Fruit fly (Drosophila melanogaster) whole organism, embryonic: ENCODE data around the gene CG6733.
A peak's percentile ranks its signal among the peaks of the same experiment; 100 is the strongest.

Experiments
- Atf3 ChIP-seq: fragments of 200-800 bp; sonication (Bioruptor generic); optimal IDR thresholded peaks from 3 replicates; lab custom pipeline; 2016; ENCODE audit warnings: missing biosample characterization, missing genetic modification characterization
- Awh ChIP-seq: fragments of 200-800 bp; sonication (Bioruptor generic); IDR thresholded peaks from 2 replicates; pipeline ENCODE4, ENCODE4 v1.3.6; 2022; ENCODE audit warnings: missing biosample characterization, missing genetic modification characterization
- CG10147 ChIP-seq: fragments of 200-800 bp; sonication (Bioruptor generic); optimal IDR thresholded peaks from 2 replicates; lab custom pipeline; 2019; ENCODE audit warnings: missing biosample characterization, mild to moderate bottlenecking, missing genetic modification characterization, moderate library complexity
- CG10274 ChIP-seq: fragments of 200-800 bp; sonication (Bioruptor generic); optimal IDR thresholded peaks from 3 replicates; lab custom pipeline; 2017; ENCODE audit warnings: missing biosample characterization, mild to moderate bottlenecking, missing genetic modification characterization
- CG10462 ChIP-seq: fragments of 200-800 bp; sonication (Bioruptor generic); optimal IDR thresholded peaks from 2 replicates; lab custom pipeline; 2016; ENCODE audit warnings: missing biosample characterization, missing genetic modification characterization
- CG12219 ChIP-seq: fragments of 200-800 bp; sonication (Bioruptor generic); optimal IDR thresholded peaks from 3 replicates; lab custom pipeline; 2018; ENCODE audit warnings: missing biosample characterization, mild to moderate bottlenecking, missing genetic modification characterization
- CG13894 ChIP-seq: fragments of 200-800 bp; sonication (Bioruptor generic); optimal IDR thresholded peaks from 3 replicates; lab custom pipeline; 2018; ENCODE audit warnings: missing biosample characterization, mild to moderate bottlenecking, missing genetic modification characterization, moderate library complexity
- CG1647 ChIP-seq: fragments of 200-800 bp; sonication (Bioruptor generic); optimal IDR thresholded peaks from 3 replicates; lab custom pipeline; 2016; ENCODE audit warnings: missing biosample characterization, missing genetic modification characterization
- CG17912 ChIP-seq: fragments of 200-800 bp; sonication (Bioruptor generic); optimal IDR thresholded peaks from 2 replicates; lab custom pipeline; 2018; ENCODE audit warnings: missing biosample characterization, mild to moderate bottlenecking, missing genetic modification characterization
- CG2129 ChIP-seq: fragments of 200-800 bp; sonication (Bioruptor generic); IDR thresholded peaks from 2 replicates; pipeline ENCODE4 v1.3.6; 2022; ENCODE audit warnings: missing biosample characterization, missing genetic modification characterization; ENCODE audit not compliant: partially characterized antibody
- CG30020 ChIP-seq: fragments of 200-800 bp; optimal IDR thresholded peaks from 2 replicates; lab custom pipeline; 2019; ENCODE audit warnings: missing biosample characterization, mild to moderate bottlenecking, missing genetic modification characterization, moderate library complexity
- CG30431 ChIP-seq: fragments of 200-800 bp; sonication (Bioruptor generic); optimal IDR thresholded peaks from 2 replicates; lab custom pipeline; 2017; ENCODE audit warnings: missing biosample characterization, missing genetic modification characterization
- CG31388 ChIP-seq: fragments of 200-800 bp; sonication (Bioruptor generic); optimal IDR thresholded peaks from 2 replicates; lab custom pipeline; 2016; ENCODE audit warnings: missing biosample characterization, missing genetic modification characterization
- CG32767 ChIP-seq: fragments of 200-800 bp; sonication (Bioruptor generic); IDR thresholded peaks from 2 replicates; pipeline ENCODE4 v1.3.6; 2022; ENCODE audit warnings: missing biosample characterization, missing genetic modification characterization
- CG3726 ChIP-seq: fragments of 200-800 bp; sonication (Bioruptor generic); IDR thresholded peaks from 3 replicates; pipeline ENCODE4, ENCODE4 v1.3.6; 2022; ENCODE audit warnings: missing biosample characterization, missing genetic modification characterization
- CG4328 ChIP-seq: fragments of 200-800 bp; sonication (Bioruptor generic); optimal IDR thresholded peaks from 3 replicates; lab custom pipeline; 2017; ENCODE audit warnings: missing biosample characterization, missing genetic modification reagents, missing genetic modification characterization
- CG4424 ChIP-seq: fragments of 200-800 bp; sonication (Bioruptor generic); optimal IDR thresholded peaks from 3 replicates; lab custom pipeline; 2016; ENCODE audit warnings: missing biosample characterization, missing genetic modification characterization
- CG4730 ChIP-seq: fragments of 200-800 bp; sonication (Bioruptor generic); IDR thresholded peaks from 2 replicates; pipeline ENCODE4 v1.3.6; 2022; ENCODE audit warnings: missing biosample characterization, missing genetic modification characterization
- CG4854 ChIP-seq: fragments of 200-800 bp; sonication (Bioruptor generic); optimal IDR thresholded peaks from 2 replicates; lab custom pipeline; 2016; ENCODE audit warnings: missing biosample characterization, missing genetic modification characterization, inconsistent platforms
- CG7372 ChIP-seq: fragments of 200-800 bp; sonication (Bioruptor generic); IDR thresholded peaks from 2 replicates; pipeline ENCODE4 v1.3.6; 2022; ENCODE audit warnings: missing biosample characterization, missing genetic modification characterization
- CG7928 ChIP-seq: fragments of 200-800 bp; sonication (Bioruptor generic); optimal IDR thresholded peaks from 2 replicates; lab custom pipeline; 2017; ENCODE audit warnings: missing biosample characterization, mild to moderate bottlenecking, missing genetic modification characterization
- D19A ChIP-seq: fragments of 200-800 bp; optimal IDR thresholded peaks from 3 replicates; lab custom pipeline; 2019; ENCODE audit warnings: missing biosample characterization, mild to moderate bottlenecking, missing genetic modification characterization, moderate library complexity
- HmgD ChIP-seq: fragments of 200-800 bp; sonication (Bioruptor generic); optimal IDR thresholded peaks from 3 replicates; lab custom pipeline; 2016; ENCODE audit warnings: missing biosample characterization, missing genetic modification characterization
- Kr ChIP-seq: fragments of 200-800 bp; sonication (Bioruptor generic); optimal IDR thresholded peaks from 2 replicates; lab custom pipeline; 2017; ENCODE audit warnings: missing biosample characterization, mild to moderate bottlenecking, missing genetic modification characterization
- Mad ChIP-seq: fragments of 200-800 bp; sonication (Bioruptor generic); optimal IDR thresholded peaks from 2 replicates; lab custom pipeline; 2016; ENCODE audit warnings: missing biosample characterization, missing genetic modification characterization
- Mes4 ChIP-seq: fragments of 200-800 bp; sonication (Bioruptor generic); optimal IDR thresholded peaks from 2 replicates; lab custom pipeline; 2016; ENCODE audit warnings: missing biosample characterization, missing genetic modification characterization
- Nf-YC ChIP-seq: fragments of 200-800 bp; optimal IDR thresholded peaks from 3 replicates; lab custom pipeline; 2019; ENCODE audit warnings: missing biosample characterization, mild to moderate bottlenecking, missing genetic modification characterization, moderate library complexity
- Oaz ChIP-seq: fragments of 200-800 bp; sonication (Bioruptor generic); IDR thresholded peaks from 2 replicates; pipeline ENCODE4 v1.3.6; 2022; ENCODE audit warnings: missing biosample characterization, missing genetic modification characterization
- Poxn ChIP-seq: fragments of 200-800 bp; sonication (Bioruptor generic); IDR thresholded peaks from 2 replicates; pipeline ENCODE4 v1.3.6; 2022; ENCODE audit warnings: missing biosample characterization, missing genetic modification characterization
- Scr ChIP-seq: fragments of 200-800 bp; sonication (Bioruptor generic); IDR thresholded peaks from 2 replicates; pipeline ENCODE4 v1.3.6; 2022; ENCODE audit warnings: missing biosample characterization, missing genetic modification characterization; ENCODE audit not compliant: partially characterized antibody
- Sox102F ChIP-seq: fragments of 200-800 bp; sonication (Bioruptor generic); optimal IDR thresholded peaks from 2 replicates; lab custom pipeline; 2018; ENCODE audit warnings: missing biosample characterization, mild to moderate bottlenecking, missing genetic modification characterization, moderate library complexity
- Sry-β ChIP-seq: fragments of 200-800 bp; sonication (Bioruptor generic); optimal IDR thresholded peaks from 2 replicates; lab custom pipeline; 2018; ENCODE audit warnings: missing biosample characterization, mild to moderate bottlenecking, missing genetic modification characterization, moderate library complexity
- Ssrp ChIP-seq: fragments of 200-800 bp; sonication (Bioruptor generic); optimal IDR thresholded peaks from 2 replicates; lab custom pipeline; 2018; ENCODE audit warnings: missing biosample characterization, mild to moderate bottlenecking, missing genetic modification characterization, moderate library complexity
- ap ChIP-seq: fragments of 200-800 bp; sonication (Bioruptor generic); IDR thresholded peaks from 2 replicates; pipeline ENCODE4 v1.3.6; 2022; ENCODE audit warnings: missing biosample characterization, missing genetic modification characterization
- bigmax ChIP-seq: fragments of 200-800 bp; sonication (Bioruptor generic); optimal IDR thresholded peaks from 2 replicates; lab custom pipeline; 2018; ENCODE audit warnings: missing biosample characterization, mild to moderate bottlenecking, missing genetic modification characterization
- da ChIP-seq: fragments of 200-800 bp; sonication (Bioruptor generic); optimal IDR thresholded peaks from 2 replicates; lab custom pipeline; 2016; ENCODE audit warnings: missing biosample characterization, missing genetic modification characterization
- ems ChIP-seq: fragments of 200-800 bp; sonication (Bioruptor generic); optimal IDR thresholded peaks from 3 replicates; lab custom pipeline; 2016; ENCODE audit warnings: missing biosample characterization, missing genetic modification characterization
- exex ChIP-seq: fragments of 200-800 bp; sonication (Bioruptor generic); optimal IDR thresholded peaks from 4 replicates; lab custom pipeline; 2018; ENCODE audit warnings: missing biosample characterization, mild to moderate bottlenecking, missing genetic modification characterization, moderate library complexity
- ham ChIP-seq: fragments of 200-800 bp; sonication (Bioruptor generic); IDR thresholded peaks from 2 replicates; pipeline ENCODE4 v1.3.6; 2022; ENCODE audit warnings: missing biosample characterization, missing genetic modification characterization
- hth ChIP-seq: fragments of >200 bp; optimal IDR thresholded peaks from 2 replicates; lab custom pipeline; 2017; ENCODE audit warnings: inconsistent platforms
- ssp ChIP-seq: fragments of 200-800 bp; sonication (Bioruptor generic); IDR thresholded peaks from 2 replicates; pipeline ENCODE4 v1.3.6; 2022; ENCODE audit warnings: missing biosample characterization, missing genetic modification characterization
- trem ChIP-seq: fragments of 200-800 bp; optimal IDR thresholded peaks from 3 replicates; lab custom pipeline; 2019; ENCODE audit warnings: missing biosample characterization, mild to moderate bottlenecking, missing genetic modification characterization, moderate library complexity
- vfl ChIP-seq: fragments of 200-800 bp; sonication (Bioruptor generic); optimal IDR thresholded peaks from 2 replicates; lab custom pipeline; 2016; ENCODE audit warnings: missing biosample characterization, missing genetic modification characterization
- zf30C ChIP-seq: fragments of 200-800 bp; sonication (Bioruptor generic); optimal IDR thresholded peaks from 3 replicates; lab custom pipeline; 2018; ENCODE audit warnings: missing biosample characterization, mild to moderate bottlenecking, missing genetic modification characterization

The CG6733 gene

dm6 chr3R:23117683-23118470 lies 20.3 kb downstream of the CG6733 start, which contains the start of the genes Rassf and CenB1A (continued):
- TF ChIP-seq trem (tag; lab: Kevin White, UChicago) (peak; percentile 21), Ssrp (tag; lab: Kevin White, UChicago) (peak; percentile 32), CG10147 (GFP tag; lab: Kevin White, UChicago) (no peak), Poxn (no peak), CG10274 (GFP tag; lab: Kevin White, UChicago) (no peak), zf30C (no peak), CG7928 (GFP tag; lab: Kevin White, UChicago) (no peak), CG4730 (GFP tag; lab: Robert Waterston, UW) (peak; percentile 52; the same call in 1 of the 2 replicates), CG13894 (tag; lab: Kevin White, UChicago) (no peak), vfl (GFP tag; lab: Kevin White, UChicago) (no peak), CG12219 (no peak), HmgD (peak; percentile 25), Oaz (GFP tag; lab: Robert Waterston, UW) (0 out of 2 replicates have a peak, but pooled peaks have one; percentile 28), exex (tag; lab: Kevin White, UChicago) (no peak), CG4854 (no peak), CG10462 (GFP tag; lab: Kevin White, UChicago) (peak; percentile 24), ssp (GFP tag; lab: Robert Waterston, UW) (0 out of 2 replicates have a peak, but pooled peaks have one; percentile 31), CG3726 (no peak), CG17912 (no peak), Nf-YC (tag; lab: Kevin White, UChicago) (no peak), bigmax (no peak), CG4328 (no peak), ham (GFP tag; lab: Robert Waterston, UW) (no peak), Mes4 (no peak), Mad (GFP tag; lab: Kevin White, UChicago) (no peak), Sox102F (GFP tag; lab: Kevin White, UChicago) (peak; percentile 9), ap (0 out of 2 replicates have a peak, but pooled peaks have one; percentile 15), CG32767 (GFP tag; lab: Robert Waterston, UW) (0 out of 2 replicates have a peak, but pooled peaks have one; percentile 32), Kr (GFP tag; lab: Kevin White, UChicago) (no peak), D19A (tag; lab: Kevin White, UChicago) (no peak), ems (GFP tag; lab: Kevin White, UChicago) (no peak), Atf3 (GFP tag; lab: Kevin White, UChicago) (peak; percentile 48), CG31388 (GFP tag; lab: Kevin White, UChicago) (no peak), hth (lab: Kevin White, UChicago) (no peak), Awh (GFP tag; lab: Robert Waterston, UW) (no peak), CG2129 (GFP tag; lab: Robert Waterston, UW) (no peak), CG1647 (GFP tag; lab: Kevin White, UChicago) (no peak), CG4424 (GFP tag; lab: Kevin White, UChicago) (peak; percentile 53), Sry-β (GFP tag; lab: Kevin White, UChicago) (peak; percentile 97), CG30020 (peak; percentile 25), CG30431 (GFP tag; lab: Kevin White, UChicago) (no peak), Scr (GFP tag; lab: Robert Waterston, UW) (peak; percentile 41), da (GFP tag; lab: Kevin White, UChicago) (peak; percentile 19), CG7372 (GFP tag; lab: Robert Waterston, UW) (peak; percentile 47; the same call in 1 of the 2 replicates)
- TF ChIP-seq, all 482 proteins: peak for 211
